Fruit fly (Drosophila melanogaster): ENCODE measurements around the gene CG42495.
A peak's percentile ranks its signal among the peaks of the same experiment; 100 is the strongest.

CG42495 gene

DNA sequence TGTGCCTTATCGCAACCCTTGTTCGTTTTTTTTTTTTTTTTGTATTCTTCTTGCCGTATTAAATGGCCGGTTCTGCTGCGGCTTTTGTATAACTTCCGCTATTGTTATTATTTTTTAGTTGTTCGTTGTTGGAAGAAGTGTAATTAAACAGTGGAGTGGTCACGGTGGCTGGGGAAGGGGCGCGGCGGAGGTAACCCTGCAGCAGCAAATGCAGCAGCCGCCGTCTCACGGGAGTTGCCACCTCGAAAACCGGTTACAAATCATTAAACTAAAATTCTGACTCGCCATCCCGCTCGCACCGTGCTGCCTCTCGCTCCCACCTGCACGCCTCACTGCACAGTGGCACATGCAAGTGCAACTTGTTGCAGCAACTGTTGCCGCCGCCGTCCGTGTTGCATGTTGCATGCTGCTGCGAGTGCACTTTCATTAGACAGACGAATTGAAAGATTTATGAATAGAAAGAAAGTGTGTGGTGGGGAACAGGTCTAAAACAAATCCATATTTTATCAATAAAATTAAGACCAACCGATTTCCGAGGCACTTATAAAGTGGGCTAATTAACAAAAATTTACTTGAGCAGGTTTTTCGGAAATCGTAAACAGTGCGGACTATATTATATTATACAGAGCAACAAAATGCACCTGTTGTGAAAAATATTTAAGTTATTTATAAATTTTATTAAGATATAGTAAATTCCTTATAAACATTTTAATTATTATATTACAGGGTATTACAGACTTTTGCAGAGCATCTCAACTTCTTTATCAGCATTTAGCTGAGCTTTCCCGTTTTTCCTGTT is 39.3 kb upstream of the CG42495 start:
- TF ChIP-seq lola (GFP tag; optimal IDR thresholded peaks at IDR 0.05): no peak
- TF ChIP-seq Dfd (GFP tag; optimal IDR thresholded peaks at IDR 0.05): no peak
- TF ChIP-seq sv (GFP tag; optimal IDR thresholded peaks at IDR 0.05): no peak
- no peak for TF ChIP-seq Hr83 (GFP tag; optimal IDR thresholded peaks at IDR 0.05; ENCODE audit: poor library complexity, severe bottlenecking)
- TF ChIP-seq Abd-B (GFP tag; optimal IDR thresholded peaks at IDR 0.05): no peak
- no peak for TF ChIP-seq Sp1 (GFP tag; optimal IDR thresholded peaks at IDR 0.05)
- no peak for TF ChIP-seq sage (GFP tag; optimal IDR thresholded peaks at IDR 0.05)
- no peak for TF ChIP-seq OdsH (GFP tag; optimal IDR thresholded peaks at IDR 0.05)
- no peak for TF ChIP-seq HLH106 (tag; optimal IDR thresholded peaks at IDR 0.05)
- peak; percentile 44 for TF ChIP-seq Dif (GFP tag; optimal IDR thresholded peaks at IDR 0.05; ENCODE audit: partially characterized antibody)
- TF ChIP-seq N (GFP tag; optimal IDR thresholded peaks at IDR 0.05): no peak
- TF ChIP-seq Jra (GFP tag; optimal IDR thresholded peaks at IDR 0.05): no peak
- peak in 1 of 2 experiments; percentile 22 for TF ChIP-seq dl (GFP tag; optimal IDR thresholded peaks at IDR 0.05; ENCODE audit: insufficient read depth in 1 of 2, partially characterized antibody in 2 of 2)
- TF ChIP-seq Vsx2 (GFP tag; optimal IDR thresholded peaks at IDR 0.05; ENCODE audit: partially characterized antibody): no peak

DNA sequence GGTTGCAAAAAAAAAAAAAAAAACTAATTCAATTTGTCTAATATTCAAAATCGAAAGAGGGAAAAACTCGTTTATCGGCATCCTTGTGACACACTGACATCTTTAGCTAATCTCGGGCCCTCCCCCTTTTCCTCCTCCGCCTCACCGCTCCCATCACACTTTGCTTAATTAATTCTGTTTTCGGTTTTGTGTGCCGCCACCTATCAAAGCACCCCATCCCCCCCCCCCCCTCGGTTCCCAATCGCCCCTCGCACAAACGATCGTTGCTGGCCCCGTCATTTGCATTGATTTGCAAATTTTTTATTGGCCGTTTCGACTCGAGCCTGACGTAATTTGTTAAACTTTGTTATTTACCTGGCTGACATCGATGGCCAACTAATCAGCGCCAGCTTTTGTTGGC is 38.7 kb upstream of the CG42495 start:
- no peak for TF ChIP-seq OdsH (GFP tag; optimal IDR thresholded peaks at IDR 0.05)
- TF ChIP-seq woc (GFP tag; optimal IDR thresholded peaks at IDR 0.05): no peak
- no peak for TF ChIP-seq dmrt93B (GFP tag; optimal IDR thresholded peaks at IDR 0.05)
- no peak for TF ChIP-seq tai (GFP tag; optimal IDR thresholded peaks at IDR 0.05)
- no peak for TF ChIP-seq N (GFP tag; optimal IDR thresholded peaks at IDR 0.05)
- TF ChIP-seq Rel (GFP tag; optimal IDR thresholded peaks at IDR 0.05): no peak
- peak; percentile 67 for TF ChIP-seq Rel (tag; optimal IDR thresholded peaks at IDR 0.05)
- no peak for TF ChIP-seq dl (GFP tag; optimal IDR thresholded peaks at IDR 0.05; ENCODE audit: insufficient read depth in 1 of 2, partially characterized antibody in 2 of 2)
- no peak for TF ChIP-seq usp (GFP tag; optimal IDR thresholded peaks at IDR 0.05)

DNA sequence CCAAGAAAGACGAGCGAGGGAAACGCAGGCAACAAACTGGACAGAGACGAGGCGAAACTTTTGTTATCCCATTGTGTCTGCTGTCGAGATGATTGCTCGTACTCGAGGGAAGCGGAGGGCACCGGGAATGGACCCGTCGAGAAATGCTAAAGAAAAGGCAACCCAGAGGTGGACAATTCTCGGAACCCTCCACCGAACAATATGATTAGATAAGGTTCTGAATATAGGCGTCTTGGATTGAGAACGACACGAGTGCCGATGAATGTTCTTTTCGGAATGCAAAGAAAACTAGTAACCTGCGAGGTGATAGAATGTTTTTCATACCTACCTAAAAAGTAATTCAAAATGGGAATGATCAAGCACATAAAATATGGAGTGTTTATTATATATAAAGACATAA is 37.3 kb upstream of the CG42495 start:
- no peak for TF ChIP-seq Hnf4 (GFP tag; optimal IDR thresholded peaks at IDR 0.05)
- TF ChIP-seq OdsH (GFP tag; optimal IDR thresholded peaks at IDR 0.05): no peak
- TF ChIP-seq rgr (GFP tag; optimal IDR thresholded peaks at IDR 0.05): no peak

DNA sequence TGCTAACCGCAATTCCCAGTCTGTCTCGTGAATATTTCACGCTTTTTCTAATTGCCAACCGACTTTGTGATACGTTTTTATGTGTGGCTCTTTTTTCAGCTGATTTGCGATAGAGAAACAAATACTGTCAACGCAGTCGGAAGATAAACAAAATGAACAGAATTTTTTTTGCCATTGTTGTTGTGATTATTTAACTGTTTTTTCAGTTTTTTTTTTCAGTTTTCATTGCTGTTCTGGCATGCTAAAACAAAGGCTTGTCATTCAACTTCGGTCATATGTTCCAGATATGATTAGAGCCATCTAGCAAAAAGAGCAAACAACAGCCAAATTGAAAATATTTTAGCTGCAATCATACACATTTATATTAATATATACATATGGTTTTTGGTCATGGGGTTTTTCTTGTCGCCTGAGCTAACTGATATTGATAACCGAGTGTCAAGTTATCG is 35.0 kb upstream of the CG42495 start:
- no peak for TF ChIP-seq HLH106 (tag; optimal IDR thresholded peaks at IDR 0.05)
- no peak for TF ChIP-seq Rel (GFP tag; optimal IDR thresholded peaks at IDR 0.05)
- peak; percentile 92 for TF ChIP-seq Rel (tag; optimal IDR thresholded peaks at IDR 0.05)
- no peak for TF ChIP-seq woc (GFP tag; optimal IDR thresholded peaks at IDR 0.05)
- TF ChIP-seq OdsH (GFP tag; optimal IDR thresholded peaks at IDR 0.05): no peak
- no peak for TF ChIP-seq dsf (GFP tag; optimal IDR thresholded peaks at IDR 0.05; ENCODE audit: borderline replicate concordance)
- TF ChIP-seq CrebA (GFP tag; optimal IDR thresholded peaks at IDR 0.05; ENCODE audit: borderline replicate concordance): peak; percentile 53
- TF ChIP-seq N (GFP tag; optimal IDR thresholded peaks at IDR 0.05): no peak
- no peak for TF ChIP-seq CG32264 (GFP tag; optimal IDR thresholded peaks at IDR 0.05)
- no peak for TF ChIP-seq tai (GFP tag; optimal IDR thresholded peaks at IDR 0.05)
- TF ChIP-seq dmrt93B (GFP tag; optimal IDR thresholded peaks at IDR 0.05): no peak
- no peak for TF ChIP-seq usp (GFP tag; optimal IDR thresholded peaks at IDR 0.05)
- no peak for TF ChIP-seq Sp1 (GFP tag; optimal IDR thresholded peaks at IDR 0.05)
- no peak for TF ChIP-seq Hnf4 (GFP tag; optimal IDR thresholded peaks at IDR 0.05)
- TF ChIP-seq h (GFP tag; optimal IDR thresholded peaks at IDR 0.05): no peak
- no peak for TF ChIP-seq foxo (GFP tag; optimal IDR thresholded peaks at IDR 0.05)
- TF ChIP-seq sv (GFP tag; optimal IDR thresholded peaks at IDR 0.05): no peak
- no peak for TF ChIP-seq Abd-B (GFP tag; optimal IDR thresholded peaks at IDR 0.05)

DNA sequence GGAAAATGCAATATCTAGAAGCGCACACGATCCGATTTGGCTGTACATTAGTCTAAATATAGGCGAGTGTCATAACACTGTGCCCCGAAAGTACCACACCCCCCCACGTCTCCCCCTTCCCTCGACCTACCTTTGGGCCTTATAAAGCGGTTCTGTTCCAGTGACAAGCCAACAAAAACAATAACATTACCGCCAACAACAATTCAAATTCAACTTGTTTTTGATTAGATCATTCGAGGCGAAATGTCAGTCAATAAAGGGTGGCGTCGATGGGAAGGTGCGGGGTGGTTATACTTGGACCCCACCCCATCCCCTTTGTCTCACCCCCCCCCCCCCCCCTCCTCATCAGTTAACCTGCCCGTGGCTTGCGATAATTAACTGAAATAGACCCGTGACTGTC is 34.1 kb upstream of the CG42495 start:
- no peak for TF ChIP-seq sage (GFP tag; optimal IDR thresholded peaks at IDR 0.05)
- TF ChIP-seq Vsx2 (GFP tag; optimal IDR thresholded peaks at IDR 0.05; ENCODE audit: partially characterized antibody): peak; percentile 17
- TF ChIP-seq Rel (GFP tag; optimal IDR thresholded peaks at IDR 0.05): no peak
- peak; percentile 55 for TF ChIP-seq Rel (tag; optimal IDR thresholded peaks at IDR 0.05)
- TF ChIP-seq foxo (GFP tag; optimal IDR thresholded peaks at IDR 0.05): no peak
- TF ChIP-seq Hnf4 (GFP tag; optimal IDR thresholded peaks at IDR 0.05): no peak

All from whole organism, wandering third instar larva.